Worm (Caenorhabditis elegans): ENCODE data around the gene mec-2.

Gene mec-2

DNA sequence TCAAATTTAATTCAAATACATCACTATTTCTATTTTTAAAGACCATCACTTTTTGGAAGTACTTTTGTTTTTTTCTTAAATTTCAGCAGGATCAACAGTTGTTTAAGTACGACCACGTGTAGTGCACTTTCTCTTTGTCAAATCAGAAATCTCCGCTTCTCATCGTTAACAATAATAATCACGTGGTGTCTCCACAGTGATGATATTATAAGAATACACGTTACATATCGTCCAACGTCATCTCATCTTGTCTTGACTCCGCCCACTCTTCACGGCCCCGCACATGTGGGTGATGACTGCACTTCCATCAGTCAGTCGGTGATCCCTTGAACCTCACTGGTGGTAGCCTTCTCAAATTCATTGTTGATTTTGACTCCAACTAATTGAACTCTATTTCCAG is 62.4 kb downstream of the mec-2 start, which contains the start of gene argn-1:
TSS of gene argn-1 (plus strand) at position 83 of the 400 bp plus-strand sequence.
- TF ChIP-seq hlh-30 (tag; optimal IDR thresholded peaks at IDR 0.05; ENCODE audit: insufficient read depth), result peak; percentile 9
- no peak for TF ChIP-seq unc-42 (tag; optimal IDR thresholded peaks at IDR 0.05)
- TF ChIP-seq ceh-34 (tag; optimal IDR thresholded peaks at IDR 0.05), result no peak
- no peak for TF ChIP-seq lim-6 (tag; optimal IDR thresholded peaks at IDR 0.05)

ce11 chrX:5631008-5631407 is 63.5 kb downstream of the mec-2 start:
- TF ChIP-seq madf-2 (tag; optimal IDR thresholded peaks at IDR 0.05) (no peak), pqm-1 (tag; optimal IDR thresholded peaks at IDR 0.05) (no peak), ceh-45 (GFP tag; IDR thresholded peaks at IDR 0.05) (no peak), lin-11 (tag; optimal IDR thresholded peaks at IDR 0.05) (no peak), eyg-1 (tag; optimal IDR thresholded peaks at IDR 0.05) (no peak), ceh-6 (GFP tag; optimal IDR thresholded peaks at IDR 0.05) (no peak), gmeb-2 (tag; optimal IDR thresholded peaks at IDR 0.05) (no peak)

DNA sequence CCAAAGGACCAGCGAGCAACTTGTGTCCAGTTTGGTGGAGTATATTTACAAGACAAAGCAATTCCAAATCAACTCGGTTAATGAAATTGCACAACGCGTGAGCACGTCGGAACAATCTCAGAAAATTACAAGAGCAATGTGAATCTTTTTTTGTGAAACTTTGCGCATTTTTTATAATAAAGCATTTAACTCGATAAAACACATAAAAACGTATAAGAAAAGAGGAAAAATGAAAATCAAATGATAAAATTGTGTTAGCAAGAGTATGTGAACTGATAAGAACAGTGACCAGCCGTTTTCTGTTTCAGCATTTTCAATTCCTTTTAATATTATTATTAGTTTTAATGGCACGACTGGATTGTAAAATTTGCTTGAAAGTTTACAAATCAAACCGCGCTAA is 64.1 kb downstream of the mec-2 start, which contains the start of gene T22B7.8:
TSS of gene T22B7.8 (plus strand) at position 301 of the 400 bp plus-strand sequence.
- TF ChIP-seq nhr-11 (tag; optimal IDR thresholded peaks at IDR 0.05), result no peak
- TF ChIP-seq ceh-18 (tag; optimal IDR thresholded peaks at IDR 0.05), result no peak
- TF ChIP-seq ceh-34 (tag; optimal IDR thresholded peaks at IDR 0.05), result no peak
- TF ChIP-seq C38D4.7 (GFP tag; optimal IDR thresholded peaks at IDR 0.05), result no peak
- no peak for TF ChIP-seq ets-4 (tag; optimal IDR thresholded peaks at IDR 0.05)
- TF ChIP-seq unc-55 (GFP tag; optimal IDR thresholded peaks at IDR 0.05), result no peak
- no peak for TF ChIP-seq ceh-31 (tag; optimal IDR thresholded peaks at IDR 0.05)
- TF ChIP-seq F13H6.1 (tag; optimal IDR thresholded peaks at IDR 0.05), result no peak
- TF ChIP-seq mec-3 (tag; optimal IDR thresholded peaks at IDR 0.05; ENCODE audit: borderline replicate concordance), result no peak
- no peak for TF ChIP-seq hlh-30 (tag; optimal IDR thresholded peaks at IDR 0.05; ENCODE audit: insufficient read depth)
- TF ChIP-seq nhr-232 (tag; optimal IDR thresholded peaks at IDR 0.05), result no peak
- TF ChIP-seq gmeb-2 (tag; optimal IDR thresholded peaks at IDR 0.05), result no peak
- TF ChIP-seq ceh-45 (GFP tag; IDR thresholded peaks at IDR 0.05), result no peak
- no peak for TF ChIP-seq pha-2 (tag; optimal IDR thresholded peaks at IDR 0.05)

- no peak for TF ChIP-seq hlh-6 (tag; optimal IDR thresholded peaks at IDR 0.05)
- no peak for TF ChIP-seq ztf-16 (tag; optimal IDR thresholded peaks at IDR 0.05)
- TF ChIP-seq ama-1 (optimal IDR thresholded peaks at IDR 0.05), result no peak
- TF ChIP-seq hlh-8 (tag; optimal IDR thresholded peaks at IDR 0.05), result no peak
- no peak for TF ChIP-seq ahr-1 (tag; optimal IDR thresholded peaks at IDR 0.05)
- no peak for TF ChIP-seq C38D4.7 (GFP tag; optimal IDR thresholded peaks at IDR 0.05)
- no peak for TF ChIP-seq elt-4 (tag; optimal IDR thresholded peaks at IDR 0.05)
- TF ChIP-seq tbx-7 (tag; optimal IDR thresholded peaks at IDR 0.05), result no peak
Observed at ce11 chrX:5639562-5639961, 72.0 kb downstream of the mec-2 start.
